Fruit fly (Drosophila melanogaster): ENCODE data around the gene Eip78C.

The Eip78C gene

dm6 chr3L:21202029-21202776 is 24.2 kb upstream of the Eip78C start (continued):
- no peak for TF ChIP-seq CG7357 (GFP tag; IDR thresholded peaks at IDR 0.05)
- TF ChIP-seq jumu (GFP tag; optimal IDR thresholded peaks at IDR 0.05), result no peak
- no peak for TF ChIP-seq CG4730 (GFP tag; IDR thresholded peaks at IDR 0.05)
- no peak for TF ChIP-seq B-H1 (GFP tag; IDR thresholded peaks at IDR 0.05)
- TF ChIP-seq CG7786 (GFP tag; optimal IDR thresholded peaks at IDR 0.05), result no peak
- peak; percentile 59 for TF ChIP-seq CG6254 (GFP tag; optimal IDR thresholded peaks at IDR 0.05)
- no peak for TF ChIP-seq Stat92E (GFP tag; optimal IDR thresholded peaks at IDR 0.05)
- TF ChIP-seq CG13287 (GFP tag; IDR thresholded peaks at IDR 0.05; ENCODE audit: partially characterized antibody), result no peak; the same call in 1 of the 2 replicates
- peak; percentile 1 for TF ChIP-seq BEAF-32 (GFP tag; optimal IDR thresholded peaks at IDR 0.05)
- no peak for TF ChIP-seq CG10147 (GFP tag; optimal IDR thresholded peaks at IDR 0.05)
- TF ChIP-seq CTCF (GFP tag; optimal IDR thresholded peaks at IDR 0.05), result peak; percentile 70
- TF ChIP-seq nom (GFP tag; optimal IDR thresholded peaks at IDR 0.05), result no peak
- no peak for TF ChIP-seq nau (GFP tag; optimal IDR thresholded peaks at IDR 0.05)
- TF ChIP-seq CG12769 (tag; optimal IDR thresholded peaks at IDR 0.05), result peak; percentile 7
- no peak for TF ChIP-seq Ets97D (GFP tag; optimal IDR thresholded peaks at IDR 0.05)
- TF ChIP-seq az2 (GFP tag; optimal IDR thresholded peaks at IDR 0.05), result no peak
- peak; percentile 59 for TF ChIP-seq CG34376 (GFP tag; optimal IDR thresholded peaks at IDR 0.05)
- TF ChIP-seq Sry-β (GFP tag; optimal IDR thresholded peaks at IDR 0.05), result no peak
- TF ChIP-seq CG33213 (GFP tag; optimal IDR thresholded peaks at IDR 0.05), result no peak
- TF ChIP-seq abd-A (tag; optimal IDR thresholded peaks at IDR 0.05), result no peak
- no peak for TF ChIP-seq sisA (GFP tag; IDR thresholded peaks at IDR 0.05)
- TF ChIP-seq CG11695 (GFP tag; IDR thresholded peaks at IDR 0.05), result 0 out of 3 replicates have a peak, but pooled peaks have one; percentile 7
- no peak for TF ChIP-seq Eip74EF (GFP tag; optimal IDR thresholded peaks at IDR 0.05)
- TF ChIP-seq CG1603 (tag; optimal IDR thresholded peaks at IDR 0.05), result peak; percentile 14
- no peak for TF ChIP-seq CG7372 (GFP tag; IDR thresholded peaks at IDR 0.05)
- no peak for TF ChIP-seq CG11247 (GFP tag; IDR thresholded peaks at IDR 0.05)
- TF ChIP-seq pzg (GFP tag; optimal IDR thresholded peaks at IDR 0.05), result peak; percentile 7
- no peak for TF ChIP-seq Mes4 (GFP tag; optimal IDR thresholded peaks at IDR 0.05)
- TF ChIP-seq CoRest (tag; optimal IDR thresholded peaks at IDR 0.05), result no peak
- peak; percentile 7 for TF ChIP-seq CG2116 (GFP tag; optimal IDR thresholded peaks at IDR 0.05)
- TF ChIP-seq Hmx (GFP tag; optimal IDR thresholded peaks at IDR 0.05), result no peak
- TF ChIP-seq pum (GFP tag; optimal IDR thresholded peaks at IDR 0.05), result no peak
- TF ChIP-seq CG4820 (GFP tag; optimal IDR thresholded peaks at IDR 0.05), result no peak
- TF ChIP-seq Atf-2 (GFP tag; optimal IDR thresholded peaks at IDR 0.05), result no peak
- TF ChIP-seq CG15514 (GFP tag; optimal IDR thresholded peaks at IDR 0.05), result peak; percentile 30
- TF ChIP-seq CG11504 (tag; optimal IDR thresholded peaks at IDR 0.05), result peak; percentile 5
- TF ChIP-seq CG8359 (GFP tag; optimal IDR thresholded peaks at IDR 0.05; ENCODE audit: borderline replicate concordance), result no peak
- TF ChIP-seq ro (GFP tag; IDR thresholded peaks at IDR 0.05), result no peak
- TF ChIP-seq CG4424 (GFP tag; optimal IDR thresholded peaks at IDR 0.05), result no peak
- peak; percentile 47 for TF ChIP-seq CG13894 (tag; optimal IDR thresholded peaks at IDR 0.05)
- TF ChIP-seq CG2712 (tag; optimal IDR thresholded peaks at IDR 0.05), result no peak

Measured in whole organism, embryonic.